Worm (Caenorhabditis elegans) whole organism, L3 larva: Measurements from ENCODE around the gene txt-9.

Source experiments
- ZK546.5 ChIP-seq: sonication (generic microtip); optimal IDR thresholded peaks from 2 replicates; lab custom pipeline; 2017; ENCODE audit warnings: missing biosample characterization, missing genetic modification characterization
- daf-12 ChIP-seq: fragments of 150-350 bp; optimal IDR thresholded peaks from 2 replicates; lab custom pipeline; 2014; ENCODE audit warnings: missing biosample characterization, missing genetic modification reagents, missing genetic modification characterization
- egl-27 ChIP-seq: sonication (generic microtip); optimal IDR thresholded peaks from 4 replicates; lab custom pipeline; 2017; ENCODE audit warnings: missing biosample characterization, missing genetic modification reagents, missing genetic modification characterization
- fos-1 ChIP-seq: fragments of 150-350 bp; optimal IDR thresholded peaks from 2 replicates; lab custom pipeline; 2014; ENCODE audit warnings: missing biosample characterization, missing genetic modification characterization
- mml-1 ChIP-seq: fragments of 150-350 bp; sonication (generic microtip); optimal IDR thresholded peaks from 3 replicates; lab custom pipeline; 2014; ENCODE audit warnings: missing biosample characterization, missing genetic modification characterization
- snpc-4 ChIP-seq: fragments of 150-350 bp; optimal IDR thresholded peaks from 2 replicates; lab custom pipeline; 2014; ENCODE audit warnings: missing biosample characterization, missing genetic modification characterization
- tbx-2 ChIP-seq: sonication (generic microtip); optimal IDR thresholded peaks from 2 replicates; lab custom pipeline; 2016; ENCODE audit warnings: mild to moderate bottlenecking, missing genetic modification characterization, missing compliant biosample characterization
- unc-62 ChIP-seq: fragments of 150-350 bp; sonication (generic microtip); optimal IDR thresholded peaks from 4 replicates; lab custom pipeline; 2014; ENCODE audit warnings: missing biosample characterization, missing genetic modification reagents, missing genetic modification characterization

DNA sequence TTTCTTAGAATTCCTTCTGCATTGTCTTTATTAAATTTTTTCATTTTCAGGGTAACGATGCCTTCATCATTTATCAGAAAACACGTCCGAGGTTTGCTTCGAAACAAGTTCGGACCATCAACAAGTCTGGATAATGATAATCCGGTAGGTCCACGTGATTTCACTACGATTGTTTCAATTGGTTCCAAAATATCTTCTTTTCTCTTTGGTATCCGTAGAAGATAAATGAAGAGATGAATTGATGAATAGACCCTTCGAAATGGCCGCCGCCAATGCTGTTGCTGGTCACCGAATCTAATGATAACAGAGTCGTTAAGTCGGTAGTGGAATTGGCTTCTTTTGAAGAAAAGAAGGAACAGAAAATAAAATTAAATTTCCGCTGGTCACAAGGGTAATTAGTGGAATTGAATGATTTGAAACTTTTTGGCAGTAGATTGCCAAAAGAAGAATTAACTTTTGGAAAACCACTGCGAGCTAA is 35.7 kb upstream of the txt-9 start, which contains the start of gene F33G12.6:
- no peak for TF ChIP-seq ZK546.5 (tag; lab: Kevin White, UChicago)
- no peak for TF ChIP-seq tbx-2 (tag; lab: Kevin White, UChicago)
- no peak for TF ChIP-seq daf-12 (tag; lab: Kevin White, UChicago)
- no peak for TF ChIP-seq snpc-4 (tag; lab: Kevin White, UChicago)
- no peak for TF ChIP-seq unc-62 (GFP tag; lab: Kevin White, UChicago)
- TF ChIP-seq mml-1 (tag; lab: Kevin White, UChicago), result no peak
- TF ChIP-seq egl-27 (tag; lab: Kevin White, UChicago), result no peak
- no peak for TF ChIP-seq fos-1 (tag; lab: Kevin White, UChicago)
